Fruit fly (Drosophila melanogaster): ENCODE data around the gene CG34447.

DNA sequence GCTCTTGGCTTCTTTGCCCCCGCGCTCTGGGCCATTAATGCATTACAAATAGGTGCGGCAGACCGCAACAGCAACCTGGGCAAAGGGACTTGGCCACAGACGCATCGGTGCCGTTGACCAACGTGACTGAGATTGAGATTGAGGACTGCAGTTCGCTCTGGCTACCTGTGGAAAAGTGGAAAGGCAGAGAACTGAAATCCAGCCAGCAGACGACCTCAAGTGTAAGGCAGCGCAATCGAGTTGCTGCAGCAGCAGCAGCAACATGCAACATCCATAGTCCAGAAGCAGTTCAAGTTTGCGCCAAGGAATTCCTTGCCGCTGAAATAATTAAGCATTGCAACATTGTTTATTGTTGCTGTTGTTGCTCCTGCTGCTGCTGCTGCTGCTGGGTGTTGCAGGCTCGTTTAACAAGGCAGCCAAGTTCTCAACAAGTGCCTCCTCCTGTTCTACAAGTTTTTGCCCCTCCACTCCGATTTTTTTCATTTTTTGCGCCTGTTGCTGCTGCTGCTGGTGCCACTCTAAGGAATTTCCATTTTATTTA lies 5.9 kb upstream of the CG34447 start:
- TF ChIP-seq CG12744 (GFP tag; optimal IDR thresholded peaks at IDR 0.05) = no peak
- no peak for TF ChIP-seq CG15073 (GFP tag; optimal IDR thresholded peaks at IDR 0.05)
- no peak for TF ChIP-seq CG11723 (GFP tag; optimal IDR thresholded peaks at IDR 0.05)
- no peak for TF ChIP-seq Fer3 (tag; optimal IDR thresholded peaks at IDR 0.05)
- no peak for TF ChIP-seq tll (GFP tag; optimal IDR thresholded peaks at IDR 0.05)
- no peak for TF ChIP-seq Dp (GFP tag; optimal IDR thresholded peaks at IDR 0.05)
- TF ChIP-seq zen (tag; optimal IDR thresholded peaks at IDR 0.05) = no peak
- no peak for TF ChIP-seq Mad (GFP tag; optimal IDR thresholded peaks at IDR 0.05)
- no peak for TF ChIP-seq CG10267 (tag; optimal IDR thresholded peaks at IDR 0.05)
- TF ChIP-seq lola (GFP tag; optimal IDR thresholded peaks at IDR 0.05) = no peak

All from whole organism, embryonic.